Worm (Caenorhabditis elegans) whole organism, midembryonic: ENCODE results near the gene Y62E10A.3.

ENCODE experiments used
- T22C8.4 ChIP-seq: fragments of 200-800 bp; sonication (Bioruptor generic); IDR thresholded peaks from 2 replicates; pipeline ENCODE4 v1.3.6; 2022; ENCODE audit warnings: missing genetic modification characterization, missing compliant biosample characterization
- cog-1 ChIP-seq: sonication (generic microtip); optimal IDR thresholded peaks from 2 replicates; lab custom pipeline; 2016; ENCODE audit warnings: missing genetic modification characterization, missing compliant biosample characterization
- flt-1 ChIP-seq: fragments of 200-800 bp; sonication (Bioruptor generic); IDR thresholded peaks from 2 replicates; pipeline ENCODE4 v1.3.6; 2022; ENCODE audit warnings: missing genetic modification characterization, missing compliant biosample characterization
- klf-2 ChIP-seq: fragments of 200-800 bp; sonication (Bioruptor generic); conservative IDR thresholded peaks from 2 replicates; pipeline ENCODE4 v1.3.6; 2022; ENCODE audit warnings: missing genetic modification reagents, missing genetic modification characterization, missing compliant biosample characterization
- med-1 ChIP-seq: sonication (generic microtip); optimal IDR thresholded peaks from 2 replicates; lab custom pipeline; 2017; ENCODE audit warnings: missing genetic modification characterization, mild to moderate bottlenecking, missing compliant biosample characterization, antibody characterized with exemption, missing genetic modification reagents; ENCODE audit not compliant: insufficient read depth
- ref-1 ChIP-seq: fragments of 200-800 bp; sonication (Bioruptor generic); conservative IDR thresholded peaks from 2 replicates; pipeline ENCODE4 v1.3.6; 2022; ENCODE audit warnings: missing genetic modification reagents, missing genetic modification characterization, missing compliant biosample characterization
- tab-1 ChIP-seq: fragments of 200-800 bp; sonication (Bioruptor generic); IDR thresholded peaks from 2 replicates; pipeline ENCODE4 v1.3.6; 2022; ENCODE audit warnings: missing genetic modification characterization, missing compliant biosample characterization
- ztf-23 ChIP-seq: fragments of 200-800 bp; sonication (Bioruptor generic); IDR thresholded peaks from 2 replicates; pipeline ENCODE4 v1.3.6; 2022; ENCODE audit warnings: missing genetic modification reagents, missing genetic modification characterization, missing compliant biosample characterization
- ztf-29 ChIP-seq: fragments of 200-800 bp; sonication (Bioruptor generic); IDR thresholded peaks from 2 replicates; pipeline ENCODE4 v1.3.6; 2022; ENCODE audit warnings: missing genetic modification reagents, missing genetic modification characterization, missing compliant biosample characterization

DNA sequence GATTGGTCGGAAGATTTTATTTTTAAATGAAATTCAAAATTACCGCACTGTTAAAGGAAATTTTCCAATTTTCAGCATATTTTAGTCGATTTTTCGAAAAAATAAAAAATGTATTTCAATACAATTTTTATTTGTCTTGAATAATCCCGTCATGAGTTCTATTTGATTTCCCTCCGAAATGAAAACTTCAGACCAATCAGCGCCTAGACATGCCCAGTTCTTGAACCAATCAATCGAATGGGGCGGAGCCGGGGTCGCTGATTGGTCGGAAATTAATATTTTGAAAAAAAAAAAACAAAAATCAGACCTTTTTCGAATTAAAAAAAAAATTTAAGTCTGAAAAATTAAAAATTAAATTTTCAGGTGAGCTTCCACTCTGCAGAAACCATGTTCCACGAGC, 50.4 kb downstream of the Y62E10A.3 start:
- TF ChIP-seq flt-1 (GFP tag; lab: Robert Waterston, UW): no peak
- TF ChIP-seq ztf-23 (GFP tag; lab: Robert Waterston, UW): no peak
- TF ChIP-seq klf-2: no peak
- TF ChIP-seq ref-1 (GFP tag; lab: Robert Waterston, UW): no peak
- TF ChIP-seq cog-1: no peak
- TF ChIP-seq T22C8.4 (GFP tag; lab: Robert Waterston, UW): no peak
- TF ChIP-seq med-1 (GFP tag; lab: Kevin White, UChicago): no peak
- no peak for TF ChIP-seq tab-1 (GFP tag; lab: Robert Waterston, UW)
- no peak for TF ChIP-seq ztf-29 (GFP tag; lab: Robert Waterston, UW)
